Worm (Caenorhabditis elegans) whole organism, late embryonic: ENCODE measurements around the gene col-114.

Experiments used
- F13H6.1 ChIP-seq: sonication (generic microtip); optimal IDR thresholded peaks from 2 replicates; lab custom pipeline; 2016; ENCODE audit warnings: missing genetic modification characterization, missing compliant biosample characterization
- K02D7.2 ChIP-seq: sonication (generic microtip); optimal IDR thresholded peaks from 2 replicates; lab custom pipeline; 2017; ENCODE audit warnings: mild to moderate bottlenecking, missing genetic modification characterization, missing compliant biosample characterization
- K09A11.1 ChIP-seq: sonication (generic microtip); optimal IDR thresholded peaks from 2 replicates; lab custom pipeline; 2017; ENCODE audit warnings: antibody characterized with exemption, mild to moderate bottlenecking, missing genetic modification characterization, missing compliant biosample characterization; ENCODE audit not compliant: insufficient read depth
- T23F11.4 ChIP-seq: fragments of 200-800 bp; sonication (Bioruptor generic); optimal IDR thresholded peaks from 2 replicates; lab custom pipeline; 2018; ENCODE audit warnings: mild to moderate bottlenecking, missing genetic modification characterization, missing compliant biosample characterization
- Y22D7AL.16 ChIP-seq: sonication (generic microtip); optimal IDR thresholded peaks from 2 replicates; lab custom pipeline; 2016; ENCODE audit warnings: missing genetic modification characterization, missing compliant biosample characterization
- ahr-1 ChIP-seq: sonication (generic microtip); optimal IDR thresholded peaks from 2 replicates; lab custom pipeline; 2016; ENCODE audit warnings: missing genetic modification characterization, missing compliant biosample characterization
- ama-1 ChIP-seq: fragments of 150-350 bp; optimal IDR thresholded peaks from 2 replicates; lab custom pipeline; 2014
- ceh-14 ChIP-seq: sonication (generic microtip); optimal IDR thresholded peaks from 2 replicates; lab custom pipeline; 2016; ENCODE audit warnings: missing genotype, missing genetic modification characterization, missing compliant biosample characterization
- ceh-2 ChIP-seq: sonication (generic microtip); optimal IDR thresholded peaks from 2 replicates; lab custom pipeline; 2016; ENCODE audit warnings: missing genotype, missing genetic modification characterization, missing compliant biosample characterization
- ceh-22 ChIP-seq: sonication (generic microtip); optimal IDR thresholded peaks from 2 replicates; lab custom pipeline; 2017; ENCODE audit warnings: missing biosample characterization, missing genetic modification characterization
- ceh-30 ChIP-seq: fragments of 150-350 bp; optimal IDR thresholded peaks from 2 replicates; lab custom pipeline; 2014; ENCODE audit warnings: missing biosample characterization, missing genetic modification characterization
- ceh-34 ChIP-seq: sonication (generic microtip); optimal IDR thresholded peaks from 2 replicates; lab custom pipeline; 2016; ENCODE audit warnings: mild to moderate bottlenecking, missing genetic modification characterization, missing compliant biosample characterization
- ceh-48 ChIP-seq: sonication (generic microtip); optimal IDR thresholded peaks from 2 replicates; lab custom pipeline; 2016; ENCODE audit warnings: missing genetic modification characterization, inconsistent platforms, missing compliant biosample characterization
- ceh-9 ChIP-seq: sonication (generic microtip); optimal IDR thresholded peaks from 2 replicates; lab custom pipeline; 2016; ENCODE audit warnings: mild to moderate bottlenecking, missing genetic modification characterization, inconsistent platforms, missing compliant biosample characterization
- che-1 ChIP-seq: sonication (generic microtip); optimal IDR thresholded peaks from 2 replicates; lab custom pipeline; 2016; ENCODE audit warnings: mild to moderate bottlenecking, missing genetic modification characterization, missing compliant biosample characterization
- dmd-4 ChIP-seq: sonication (generic microtip); optimal IDR thresholded peaks from 2 replicates; lab custom pipeline; 2016; ENCODE audit warnings: borderline replicate concordance, missing genetic modification characterization, missing compliant biosample characterization
- dve-1 ChIP-seq: sonication (generic microtip); optimal IDR thresholded peaks from 2 replicates; lab custom pipeline; 2017; ENCODE audit warnings: antibody characterized with exemption, mild to moderate bottlenecking, missing genetic modification characterization, missing compliant biosample characterization
- elt-2 ChIP-seq: sonication (generic microtip); optimal IDR thresholded peaks from 2 replicates; lab custom pipeline; 2016; ENCODE audit warnings: missing genetic modification reagents, missing genetic modification characterization, missing compliant biosample characterization
- elt-4 ChIP-seq: sonication (generic microtip); optimal IDR thresholded peaks from 2 replicates; lab custom pipeline; 2016; ENCODE audit warnings: missing genetic modification characterization, missing compliant biosample characterization
- ets-4 ChIP-seq: sonication (generic microtip); optimal IDR thresholded peaks from 2 replicates; lab custom pipeline; 2016; ENCODE audit warnings: missing genetic modification characterization, missing compliant biosample characterization
- eyg-1 ChIP-seq: sonication (generic microtip); optimal IDR thresholded peaks from 2 replicates; lab custom pipeline; 2016; ENCODE audit warnings: missing genotype, missing genetic modification characterization, missing compliant biosample characterization
- fax-1 ChIP-seq: sonication (generic microtip); optimal IDR thresholded peaks from 2 replicates; lab custom pipeline; 2016; ENCODE audit warnings: missing genotype, missing genetic modification characterization, missing compliant biosample characterization
- fkh-10 ChIP-seq: fragments of 150-350 bp; optimal IDR thresholded peaks from 2 replicates; lab custom pipeline; 2014; ENCODE audit warnings: missing biosample characterization, missing genetic modification reagents, missing genetic modification characterization
- fkh-6 ChIP-seq: sonication (generic microtip); optimal IDR thresholded peaks from 2 replicates; lab custom pipeline; 2016; ENCODE audit warnings: missing genetic modification characterization, missing compliant biosample characterization
- hlh-13 ChIP-seq: fragments of 200-800 bp; sonication (Bioruptor generic); optimal IDR thresholded peaks from 2 replicates; lab custom pipeline; 2018; ENCODE audit warnings: mild to moderate bottlenecking, missing genetic modification characterization, missing compliant biosample characterization
- hlh-15 ChIP-seq: sonication (generic microtip); optimal IDR thresholded peaks from 2 replicates; lab custom pipeline; 2016; ENCODE audit warnings: missing genetic modification characterization, missing compliant biosample characterization
- hlh-30 ChIP-seq: sonication (generic microtip); optimal IDR thresholded peaks from 2 replicates; lab custom pipeline; 2017; ENCODE audit warnings: antibody characterized with exemption, missing genetic modification characterization, missing compliant biosample characterization; ENCODE audit not compliant: insufficient read depth
- hlh-6 ChIP-seq: sonication (generic microtip); optimal IDR thresholded peaks from 2 replicates; lab custom pipeline; 2016; ENCODE audit warnings: missing genotype, missing genetic modification characterization, missing compliant biosample characterization
- hlh-8 ChIP-seq: sonication (generic microtip); optimal IDR thresholded peaks from 2 replicates; lab custom pipeline; 2016; ENCODE audit warnings: missing genotype, missing genetic modification characterization, missing compliant biosample characterization
- lim-6 ChIP-seq: sonication (generic microtip); optimal IDR thresholded peaks from 2 replicates; lab custom pipeline; 2016; ENCODE audit warnings: missing genetic modification characterization, missing compliant biosample characterization
- lin-11 ChIP-seq: fragments of 200-800 bp; sonication (Bioruptor generic); optimal IDR thresholded peaks from 2 replicates; lab custom pipeline; 2018; ENCODE audit warnings: mild to moderate bottlenecking, missing genetic modification characterization, missing compliant biosample characterization
- mec-3 ChIP-seq: sonication (generic microtip); optimal IDR thresholded peaks from 2 replicates; lab custom pipeline; 2016; ENCODE audit warnings: borderline replicate concordance, missing genetic modification characterization, missing compliant biosample characterization
- nfya-1 ChIP-seq: sonication (generic microtip); optimal IDR thresholded peaks from 2 replicates; lab custom pipeline; 2017; ENCODE audit warnings: missing genetic modification characterization, mild to moderate bottlenecking, missing compliant biosample characterization, antibody characterized with exemption, moderate library complexity
- nhr-11 ChIP-seq: fragments of 150-350 bp; optimal IDR thresholded peaks from 2 replicates; lab custom pipeline; 2014; ENCODE audit warnings: missing biosample characterization, missing genetic modification characterization
- nhr-232 ChIP-seq: sonication (generic microtip); optimal IDR thresholded peaks from 2 replicates; lab custom pipeline; 2016; ENCODE audit warnings: missing genetic modification characterization, missing compliant biosample characterization
- npax-4 ChIP-seq: sonication (generic microtip); optimal IDR thresholded peaks from 2 replicates; lab custom pipeline; 2016; ENCODE audit warnings: missing genetic modification characterization, missing compliant biosample characterization
- odd-2 ChIP-seq: sonication (generic microtip); optimal IDR thresholded peaks from 2 replicates; lab custom pipeline; 2017; ENCODE audit warnings: antibody characterized with exemption, mild to moderate bottlenecking, missing genetic modification characterization, missing compliant biosample characterization
- pat-9 ChIP-seq: fragments of 200-800 bp; sonication (Bioruptor generic); optimal IDR thresholded peaks from 2 replicates; lab custom pipeline; 2018; ENCODE audit warnings: mild to moderate bottlenecking, missing genetic modification characterization, moderate library complexity, missing compliant biosample characterization
- pax-1 ChIP-seq: fragments of 150-350 bp; optimal IDR thresholded peaks from 2 replicates; lab custom pipeline; 2014; ENCODE audit warnings: missing biosample characterization, missing genetic modification characterization
- pha-2 ChIP-seq: sonication (generic microtip); optimal IDR thresholded peaks from 2 replicates; lab custom pipeline; 2017; ENCODE audit warnings: mild to moderate bottlenecking, missing genetic modification characterization, missing compliant biosample characterization
- pha-4 ChIP-seq: fragments of 150-350 bp; optimal IDR thresholded peaks from 2 replicates; lab custom pipeline; 2018; ENCODE audit warnings: missing biosample characterization, missing genetic modification reagents, missing genetic modification characterization
- pqm-1 ChIP-seq: sonication (generic microtip); optimal IDR thresholded peaks from 2 replicates; lab custom pipeline; 2016; ENCODE audit warnings: missing genetic modification characterization, missing compliant biosample characterization
- pros-1 ChIP-seq: fragments of 150-350 bp; optimal IDR thresholded peaks from 2 replicates; lab custom pipeline; 2014; ENCODE audit warnings: missing biosample characterization, missing genetic modification reagents, missing genetic modification characterization
- ref-2 ChIP-seq: sonication (generic microtip); optimal IDR thresholded peaks from 2 replicates; lab custom pipeline; 2016; ENCODE audit warnings: missing genetic modification characterization, missing compliant biosample characterization
- sdc-2 ChIP-seq: sonication (generic microtip); optimal IDR thresholded peaks from 2 replicates; lab custom pipeline; 2016; ENCODE audit warnings: missing genotype, missing genetic modification characterization, missing compliant biosample characterization
- sox-2 ChIP-seq: fragments of 200-800 bp; sonication (Bioruptor generic); IDR thresholded peaks from 2 replicates; pipeline ENCODE4 v1.3.6; 2022; ENCODE audit warnings: missing genetic modification reagents, missing genetic modification characterization, missing compliant biosample characterization
- sox-4 ChIP-seq: sonication (generic microtip); optimal IDR thresholded peaks from 2 replicates; lab custom pipeline; 2017; ENCODE audit warnings: mild to moderate bottlenecking, missing genetic modification characterization, inconsistent platforms, missing compliant biosample characterization
- syd-9 ChIP-seq: sonication (generic microtip); optimal IDR thresholded peaks from 2 replicates; lab custom pipeline; 2016; ENCODE audit warnings: mild to moderate bottlenecking, missing genetic modification characterization, moderate library complexity, missing compliant biosample characterization
- tbx-2 ChIP-seq: sonication (generic microtip); optimal IDR thresholded peaks from 2 replicates; lab custom pipeline; 2016; ENCODE audit warnings: missing genetic modification characterization, missing compliant biosample characterization
- tbx-7 ChIP-seq: sonication (generic microtip); optimal IDR thresholded peaks from 2 replicates; lab custom pipeline; 2016; ENCODE audit warnings: missing genotype, missing genetic modification characterization, missing compliant biosample characterization
- ttx-3 ChIP-seq: sonication (generic microtip); optimal IDR thresholded peaks from 2 replicates; lab custom pipeline; 2016; ENCODE audit warnings: missing genetic modification reagents, missing genetic modification characterization, missing compliant biosample characterization
- unc-55 ChIP-seq: sonication (generic microtip); optimal IDR thresholded peaks from 2 replicates; lab custom pipeline; 2017; ENCODE audit warnings: missing biosample characterization, missing genetic modification reagents, missing genetic modification characterization
- unc-86 ChIP-seq: sonication (generic microtip); optimal IDR thresholded peaks from 2 replicates; lab custom pipeline; 2016; ENCODE audit warnings: missing genetic modification characterization, missing compliant biosample characterization
- zip-5 ChIP-seq: sonication (generic microtip); optimal IDR thresholded peaks from 2 replicates; lab custom pipeline; 2016; ENCODE audit warnings: missing genetic modification characterization, missing compliant biosample characterization
- ztf-16 ChIP-seq: sonication (generic microtip); optimal IDR thresholded peaks from 2 replicates; lab custom pipeline; 2017; ENCODE audit warnings: missing genetic modification characterization, missing compliant biosample characterization

col-114 gene

DNA sequence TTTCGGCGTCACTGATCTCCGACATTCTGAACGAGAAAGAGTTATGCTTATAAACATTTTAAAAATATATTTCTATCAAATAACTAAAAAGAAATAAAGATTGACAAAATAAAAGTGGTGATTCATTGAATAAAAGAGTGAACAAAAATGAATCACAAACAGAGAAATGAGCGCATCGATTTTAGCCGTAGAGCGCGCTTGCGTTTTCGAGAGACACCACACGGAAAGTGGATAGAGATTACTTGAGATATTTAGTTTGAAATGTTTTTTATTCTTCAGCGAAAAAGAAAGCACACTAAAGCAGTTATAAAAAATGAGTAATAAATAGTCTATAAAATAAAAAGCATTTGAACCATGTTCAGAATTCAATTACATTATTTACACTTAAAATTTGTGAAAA is 16.3 kb downstream of the col-114 start, which contains the start of gene cap-1:
Gene cap-1, minus strand, starts transcription at position 26 of the 400 bp plus-strand sequence.
- no peak for TF ChIP-seq pha-4 (tag; lab: Kevin White, UChicago)
- no peak for TF ChIP-seq odd-2 (tag; lab: Kevin White, UChicago)
- TF ChIP-seq nhr-11 = no peak
- TF ChIP-seq ets-4 (tag; lab: Kevin White, UChicago) = peak; percentile 54
- TF ChIP-seq ceh-34 = peak; percentile 61
- TF ChIP-seq lim-6 (tag; lab: Kevin White, UChicago) = no peak
- no peak for TF ChIP-seq hlh-30 (tag; lab: Kevin White, UChicago)
- TF ChIP-seq che-1 (tag; lab: Kevin White, UChicago) = no peak
- TF ChIP-seq unc-55 (GFP tag; lab: Kevin White, UChicago) = no peak
- peak; percentile 39 for TF ChIP-seq hlh-8
- TF ChIP-seq ttx-3 (tag; lab: Kevin White, UChicago) = no peak
- no peak for TF ChIP-seq pat-9 (tag; lab: Kevin White, UChicago)
- TF ChIP-seq ahr-1 (tag; lab: Kevin White, UChicago) = no peak
- no peak for TF ChIP-seq npax-4 (tag; lab: Kevin White, UChicago)
- TF ChIP-seq sdc-2 (tag; lab: Kevin White, UChicago) = no peak
- TF ChIP-seq Y22D7AL.16 (tag; lab: Kevin White, UChicago) = no peak
- no peak for TF ChIP-seq lin-11
- no peak for TF ChIP-seq fkh-10
- peak; percentile 63 for TF ChIP-seq fax-1 (tag; lab: Kevin White, UChicago)
- peak; percentile 79 for TF ChIP-seq tbx-2 (tag; lab: Kevin White, UChicago)
- no peak for TF ChIP-seq mec-3 (tag; lab: Kevin White, UChicago)
- TF ChIP-seq F13H6.1 (tag; lab: Kevin White, UChicago) = no peak
- TF ChIP-seq K02D7.2 (tag; lab: Kevin White, UChicago) = no peak
- no peak for TF ChIP-seq T23F11.4 (GFP tag; lab: Kevin White, UChicago)
- no peak for TF ChIP-seq ztf-16 (tag; lab: Kevin White, UChicago)
- no peak for TF ChIP-seq hlh-13
- peak; percentile 5 for TF ChIP-seq nfya-1
- no peak for TF ChIP-seq nhr-232
- no peak for TF ChIP-seq K09A11.1 (tag; lab: Kevin White, UChicago)
- TF ChIP-seq pqm-1 (tag; lab: Kevin White, UChicago) = peak; percentile 2
- no peak for TF ChIP-seq sox-2 (GFP tag; lab: Robert Waterston, UW)
- no peak for TF ChIP-seq ceh-30
- TF ChIP-seq zip-5 (tag; lab: Kevin White, UChicago) = peak; percentile 32
- TF ChIP-seq ceh-48 (tag; lab: Kevin White, UChicago) = peak; percentile 95
- TF ChIP-seq ref-2 = no peak
- no peak for TF ChIP-seq pros-1
- TF ChIP-seq ceh-22 (tag; lab: Kevin White, UChicago) = no peak
- TF ChIP-seq syd-9 (tag; lab: Kevin White, UChicago) = no peak
- TF ChIP-seq fkh-6 (tag; lab: Kevin White, UChicago) = no peak
- no peak for TF ChIP-seq hlh-6
- TF ChIP-seq elt-2 (tag; lab: Kevin White, UChicago) = peak; percentile 43
- TF ChIP-seq eyg-1 (tag; lab: Kevin White, UChicago) = no peak
- peak; percentile 3 for TF ChIP-seq unc-86 (tag; lab: Kevin White, UChicago)
- TF ChIP-seq dve-1 = no peak
- TF ChIP-seq pha-2 = no peak
- TF ChIP-seq sox-4 (tag; lab: Kevin White, UChicago) = no peak
- peak; percentile 62 for TF ChIP-seq ceh-14 (tag; lab: Kevin White, UChicago)
- peak; percentile 46 for TF ChIP-seq ceh-2 (tag; lab: Kevin White, UChicago)
- TF ChIP-seq tbx-7 (tag; lab: Kevin White, UChicago) = no peak
- no peak for TF ChIP-seq pax-1 (tag; lab: Kevin White, UChicago)
- TF ChIP-seq dmd-4 (tag; lab: Kevin White, UChicago) = no peak
- TF ChIP-seq elt-4 (tag; lab: Kevin White, UChicago) = no peak
- no peak for TF ChIP-seq hlh-15 (tag; lab: Kevin White, UChicago)
- TF ChIP-seq ama-1 (lab: Kevin White, UChicago) = no peak
- TF ChIP-seq ceh-9 = no peak
